Fruit fly (Drosophila melanogaster) ovary, adult (tissue): ENCODE measurements around the gene CG18789.
"Not testable (repeated sequence)": the region's sequence is repeated elsewhere in the genome, so short reads cannot be mapped to it uniquely, and the experiment has no call there.

Source experiments
- CG17801 ChIP-seq: fragments of 200-800 bp; optimal IDR thresholded peaks from 2 replicates; lab custom pipeline; 2019; ENCODE audit warnings: missing biosample characterization, mild to moderate bottlenecking, missing genetic modification characterization, moderate library complexity; ENCODE audit not compliant: partially characterized antibody

Gene CG18789

DNA sequence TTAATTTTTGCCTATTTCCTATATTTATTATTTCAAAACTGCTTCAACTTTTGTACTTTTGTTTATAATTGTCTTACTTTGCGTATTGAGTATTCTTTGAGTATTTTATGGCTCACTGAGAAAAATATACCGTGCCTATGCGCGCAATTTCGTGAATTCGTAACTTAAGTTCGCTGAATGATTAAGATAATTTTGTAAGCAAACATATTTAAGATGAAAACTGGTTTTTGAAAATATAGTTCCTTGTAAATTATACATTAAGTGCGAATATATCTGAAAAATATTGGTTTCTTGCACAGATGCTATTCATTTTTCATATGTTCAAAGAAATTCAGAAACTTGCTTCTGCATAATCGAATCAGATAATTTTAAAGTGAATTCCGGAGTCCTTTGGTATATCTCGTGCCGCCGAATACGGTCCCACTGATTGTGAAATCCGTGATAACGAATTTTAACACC is at the start of gene CG18789, which contains the start of gene Qtzl:
TSS of gene CG18789 (minus strand) at position 101 of the 459 bp plus-strand sequence.
TSS of gene Qtzl (plus strand) at position 409 of the 459 bp plus-strand sequence.
- TF ChIP-seq CG17801, result not testable (repeated sequence)

DNA sequence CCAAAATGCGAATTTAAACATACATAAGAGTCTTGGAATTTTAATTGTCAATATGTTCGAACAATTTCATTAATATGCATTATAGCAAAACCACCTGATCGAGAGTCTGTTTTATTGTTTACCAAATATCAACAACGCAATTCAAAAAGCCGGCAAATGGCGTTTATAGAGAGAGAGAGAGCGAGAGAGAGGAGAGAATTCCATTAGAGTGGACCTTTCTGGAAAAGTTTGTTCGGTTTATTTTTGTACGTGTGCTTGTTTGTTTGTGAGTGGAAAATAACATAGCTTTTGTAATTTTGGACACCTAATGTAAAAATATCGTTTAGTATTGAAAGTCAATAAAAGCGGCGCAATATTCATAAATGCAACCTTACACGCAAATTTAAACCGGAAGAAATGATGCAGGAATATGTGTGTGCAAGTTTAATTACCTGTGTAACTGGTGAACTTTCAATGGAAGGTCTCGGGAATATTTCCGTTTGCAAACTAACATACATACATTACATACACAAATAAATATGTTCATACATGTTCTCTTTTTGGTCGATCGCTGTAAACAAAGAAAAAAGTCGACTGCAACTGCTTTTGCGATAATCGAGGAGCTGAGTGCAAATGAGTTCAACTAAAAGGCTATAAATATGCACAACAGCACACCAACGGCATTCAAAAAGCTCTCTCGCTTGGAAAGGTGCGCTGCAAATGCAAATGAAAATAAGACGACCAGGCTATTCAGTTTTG is 49.5 kb upstream of the CG18789 start, which contains the start of gene CG6785:
TSS of gene CG6785 (minus strand) at position 588 of the 738 bp plus-strand sequence.
- TF ChIP-seq CG17801, result peak; percentile 88

DNA sequence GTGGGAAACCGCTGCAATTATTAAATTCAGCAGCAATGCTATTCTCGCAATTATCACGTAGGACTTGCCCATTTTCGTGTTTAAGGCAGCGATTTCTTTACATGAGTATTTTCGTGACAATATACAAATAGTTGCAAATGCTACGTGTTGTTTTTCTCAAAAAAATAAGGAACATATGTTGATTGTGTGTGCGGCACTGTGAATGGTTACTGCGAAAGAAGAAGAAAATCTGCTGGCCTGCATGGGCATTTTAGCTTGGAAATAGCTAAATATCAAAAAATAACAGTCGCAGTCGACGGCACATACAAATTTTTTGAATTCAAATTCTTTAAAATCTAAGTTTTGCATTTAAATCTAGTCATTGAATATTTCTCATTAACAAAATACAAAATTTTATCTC is 45.3 kb upstream of the CG18789 start, which contains the start of gene CG6766:
TSS of gene CG6766 (minus strand) at position 180 of the 400 bp plus-strand sequence.
- peak; percentile 32 for TF ChIP-seq CG17801

DNA sequence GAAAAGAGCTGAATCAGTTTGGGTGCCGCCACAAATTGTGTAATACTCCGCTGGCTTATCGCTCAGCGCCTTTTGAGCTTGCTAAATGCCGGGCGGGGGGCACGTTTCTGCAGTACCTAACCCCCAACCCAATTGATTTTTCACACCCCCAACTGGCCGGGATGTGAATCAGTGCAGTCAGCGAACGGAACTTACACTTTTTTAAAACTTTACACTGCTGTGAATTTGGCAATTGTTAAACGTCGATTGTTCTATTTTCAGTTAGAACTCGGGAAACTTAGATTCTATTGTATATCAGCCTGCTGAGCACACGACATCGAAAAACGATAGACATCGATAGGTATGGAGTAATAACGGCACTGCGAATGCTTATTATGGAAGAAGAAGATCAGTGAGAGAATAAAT is 42.9 kb upstream of the CG18789 start, which contains the start of gene Tom70:
TSS of gene Tom70 (minus strand) at position 335 of the 405 bp plus-strand sequence.
- peak; percentile 30 for TF ChIP-seq CG17801

DNA sequence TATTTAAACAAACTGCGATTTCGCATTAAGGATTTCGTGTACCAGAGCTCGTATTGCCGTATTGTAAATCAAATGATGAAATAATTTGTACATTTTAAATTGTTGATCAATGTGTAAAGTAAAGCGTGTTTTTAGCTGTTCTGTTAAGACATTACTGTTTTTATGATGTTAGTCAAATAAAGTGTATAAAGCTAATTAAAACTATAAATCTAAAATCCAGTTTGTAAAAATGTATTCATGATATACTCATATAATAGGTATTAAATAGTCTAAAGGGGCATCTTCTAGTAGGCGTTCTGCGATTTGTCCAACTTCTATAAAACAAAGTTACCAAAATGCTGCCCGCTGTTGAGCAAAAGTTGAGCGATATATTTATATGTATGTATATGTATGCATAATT is 38.7 kb upstream of the CG18789 start, which contains the start of gene CG18788:
TSS of gene CG18788 (plus strand) at position 301 of the 400 bp plus-strand sequence.
- no peak for TF ChIP-seq CG17801

DNA sequence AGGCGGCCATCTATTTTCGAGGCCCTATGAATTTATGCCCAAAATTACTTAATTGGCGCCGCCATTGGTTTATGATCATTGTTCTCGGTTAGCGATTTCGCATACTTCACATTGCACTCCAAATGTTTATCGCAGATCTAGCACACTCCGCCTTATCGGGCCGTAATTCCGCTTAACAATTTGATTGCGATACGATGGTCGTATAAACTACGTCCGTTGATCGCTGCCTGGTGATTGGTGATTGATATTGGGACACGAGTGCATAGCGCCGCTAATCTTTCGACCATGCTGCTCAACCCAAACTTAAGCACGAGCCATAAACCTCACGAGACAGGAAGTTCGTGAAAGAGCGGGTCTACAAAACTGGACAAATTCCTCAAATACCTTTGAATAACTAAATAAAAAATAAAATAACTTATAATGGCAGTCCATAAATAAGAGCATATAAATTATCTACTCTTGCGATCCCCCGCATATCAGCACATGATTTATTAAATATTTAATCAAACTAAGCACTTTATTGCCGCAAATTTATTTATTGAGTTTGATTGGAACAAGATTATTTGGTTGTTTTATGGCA is 35.4 kb upstream of the CG18789 start:
- no peak for TF ChIP-seq CG17801

DNA sequence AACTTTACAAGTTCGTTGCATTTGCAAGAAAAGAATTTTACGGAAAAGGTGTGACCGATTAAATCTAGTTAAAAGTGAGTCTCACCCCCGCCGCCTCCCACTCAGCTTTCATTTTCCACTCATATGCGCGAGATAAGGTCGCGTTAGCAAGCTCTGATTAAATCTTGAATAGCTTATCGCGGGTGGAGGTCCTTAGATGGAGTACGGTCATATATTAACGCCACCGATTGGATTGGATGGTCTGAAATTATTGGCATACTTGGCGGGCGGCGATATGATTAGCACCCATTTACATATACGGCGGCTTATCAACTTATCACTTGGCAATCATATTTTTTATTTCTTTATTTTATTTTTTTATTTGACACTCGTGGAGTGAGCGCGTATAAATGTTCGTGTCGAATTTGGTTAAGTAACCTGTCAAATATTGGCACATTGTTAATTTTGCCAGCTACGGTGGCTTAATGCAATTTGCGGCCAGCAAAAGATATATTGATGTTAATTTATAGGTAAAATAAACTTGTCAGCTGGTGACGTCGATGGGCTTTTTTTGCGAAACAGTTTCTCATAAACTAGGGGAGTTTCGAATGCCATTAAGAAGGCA is 34.5 kb upstream of the CG18789 start:
- no peak for TF ChIP-seq CG17801

DNA sequence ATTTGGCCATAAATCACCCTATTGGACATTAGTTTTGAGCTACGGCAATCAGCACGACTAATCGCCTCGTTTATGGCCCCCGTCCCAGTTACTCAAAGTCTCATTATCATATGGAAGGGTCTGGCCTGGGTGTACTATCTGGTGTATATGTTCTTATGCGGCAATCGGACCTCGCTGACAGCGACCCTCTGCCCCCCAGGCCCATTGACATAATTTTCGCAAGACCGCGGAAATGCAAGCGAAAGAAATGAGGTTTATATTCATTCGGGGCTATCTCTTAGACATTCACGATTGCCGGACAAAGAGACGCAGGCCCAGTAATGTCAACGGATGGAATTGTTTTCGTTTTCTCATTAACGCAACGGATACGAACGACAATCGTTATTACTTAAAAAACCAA is 33.6 kb upstream of the CG18789 start:
- no peak for TF ChIP-seq CG17801

DNA sequence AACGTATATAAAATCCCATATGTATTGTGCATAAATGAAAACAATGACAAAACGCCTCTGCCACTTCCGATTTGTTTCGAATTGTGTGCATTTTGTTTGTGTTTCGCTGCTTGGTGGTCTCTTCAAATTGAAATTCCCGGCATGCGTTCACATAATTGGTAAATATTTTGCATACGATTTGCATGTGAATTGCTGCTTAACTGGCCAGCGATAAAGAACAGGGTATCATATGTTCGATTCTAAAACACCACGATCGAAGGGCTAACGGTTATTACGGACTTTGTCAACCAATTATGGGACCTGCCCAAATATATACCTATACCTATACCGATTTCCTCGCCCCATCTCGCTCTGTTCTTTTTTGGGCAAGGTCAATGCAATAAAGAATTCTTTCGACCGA is 32.9 kb upstream of the CG18789 start:
- no peak for TF ChIP-seq CG17801

DNA sequence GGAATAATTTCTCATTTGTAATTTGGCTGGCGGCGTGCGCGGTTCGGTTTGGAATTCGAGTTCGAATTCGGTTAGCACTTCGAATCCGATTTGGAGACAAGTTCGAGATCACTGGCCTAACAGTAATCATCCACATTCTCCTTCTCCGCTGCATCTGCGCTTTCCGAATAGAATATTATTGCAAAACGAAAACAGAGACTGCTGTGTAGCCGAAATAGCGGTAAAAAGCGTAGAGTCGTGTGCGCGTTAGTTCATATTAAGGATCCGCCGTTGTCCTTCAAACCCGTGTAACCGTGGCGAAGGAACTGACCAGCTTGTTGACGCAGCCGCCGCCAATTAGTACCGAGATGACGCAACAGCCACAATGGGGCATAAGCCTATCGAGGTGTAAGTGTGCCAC is 32.2 kb upstream of the CG18789 start, which contains the start of gene dmGlut:
TSS of gene dmGlut (plus strand) at position 4 of the 400 bp plus-strand sequence.
- no peak for TF ChIP-seq CG17801

DNA sequence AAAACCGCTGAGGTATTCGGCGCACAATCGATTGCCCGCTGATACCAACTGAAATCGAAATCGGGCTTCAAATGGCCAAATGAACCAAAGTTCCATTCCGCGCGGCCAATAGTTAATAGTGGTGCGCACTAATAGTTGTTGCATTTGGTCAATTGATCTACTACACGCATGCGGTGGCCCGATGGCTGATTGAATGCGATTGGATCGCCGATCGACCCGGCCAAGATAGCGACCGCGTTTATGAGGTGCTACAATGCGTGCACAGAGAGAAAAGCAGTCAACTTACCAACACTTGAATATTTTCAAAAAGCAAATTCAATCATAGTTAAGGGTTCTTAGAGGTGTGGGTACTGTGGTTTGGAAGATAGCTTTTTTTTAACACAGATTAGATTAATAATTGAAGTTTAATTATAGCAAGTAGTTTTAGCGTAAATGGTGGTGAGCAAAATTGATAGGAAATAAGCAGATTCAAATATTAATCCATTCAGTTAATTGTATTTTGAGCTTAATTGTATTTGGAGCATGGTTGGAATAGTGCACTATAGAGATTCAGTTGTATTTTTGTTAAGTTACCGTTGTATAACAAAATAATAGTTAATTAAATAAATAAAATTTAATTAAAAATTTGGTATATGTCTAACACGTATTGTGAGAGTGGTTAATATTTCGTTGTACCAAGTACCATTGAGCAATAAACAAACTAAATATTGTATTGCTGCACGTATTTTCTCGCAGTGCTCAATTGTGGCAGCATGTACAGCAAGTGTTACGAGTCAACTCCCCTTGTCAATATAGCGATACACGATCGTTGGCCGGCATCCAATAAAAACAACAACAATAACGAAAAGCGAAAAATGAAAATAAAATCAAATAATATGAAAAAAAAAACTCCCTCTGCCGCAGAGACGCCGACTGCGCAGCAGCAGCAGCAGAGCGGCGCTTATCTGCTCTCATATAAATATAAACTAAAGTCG is 31.5 kb upstream of the CG18789 start:
- peak; percentile 39 for TF ChIP-seq CG17801

DNA sequence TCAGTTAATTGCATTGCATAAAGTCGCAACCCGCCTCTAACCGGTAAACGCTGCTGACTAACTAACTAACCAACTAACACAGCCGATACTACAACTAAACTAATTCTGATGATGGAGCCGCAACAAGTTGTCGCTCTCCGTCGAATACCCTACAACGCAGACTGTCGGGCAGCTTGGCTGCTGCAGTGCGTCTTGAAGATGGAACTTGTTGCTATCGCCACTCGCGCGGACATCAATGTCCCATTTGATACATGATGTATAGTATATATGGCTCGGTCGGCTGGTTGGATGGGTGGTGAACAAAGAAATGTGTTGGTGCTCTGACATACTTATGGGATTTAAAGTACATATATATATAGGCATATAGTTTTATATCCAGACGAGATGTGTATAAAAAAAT is 30.3 kb upstream of the CG18789 start:
- no peak for TF ChIP-seq CG17801

DNA sequence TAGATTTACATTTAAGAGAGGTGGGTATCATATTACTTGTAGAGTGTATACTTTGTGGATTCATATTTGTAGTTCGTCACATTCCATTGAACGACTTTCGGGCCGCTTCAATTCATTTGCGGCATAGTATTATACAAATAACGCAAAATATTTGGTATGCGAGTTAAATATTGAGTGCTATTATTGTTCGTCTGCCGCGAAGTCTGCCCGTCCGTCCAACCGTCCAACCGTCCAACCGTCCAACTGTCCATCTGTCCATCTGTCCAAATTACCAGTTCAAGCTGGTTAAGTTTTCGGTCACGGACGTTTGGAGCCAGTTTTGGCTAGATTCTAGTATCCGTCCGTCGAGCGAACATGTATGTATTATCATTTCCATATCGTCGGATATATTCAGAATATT is 28.9 kb upstream of the CG18789 start:
- no peak for TF ChIP-seq CG17801

DNA sequence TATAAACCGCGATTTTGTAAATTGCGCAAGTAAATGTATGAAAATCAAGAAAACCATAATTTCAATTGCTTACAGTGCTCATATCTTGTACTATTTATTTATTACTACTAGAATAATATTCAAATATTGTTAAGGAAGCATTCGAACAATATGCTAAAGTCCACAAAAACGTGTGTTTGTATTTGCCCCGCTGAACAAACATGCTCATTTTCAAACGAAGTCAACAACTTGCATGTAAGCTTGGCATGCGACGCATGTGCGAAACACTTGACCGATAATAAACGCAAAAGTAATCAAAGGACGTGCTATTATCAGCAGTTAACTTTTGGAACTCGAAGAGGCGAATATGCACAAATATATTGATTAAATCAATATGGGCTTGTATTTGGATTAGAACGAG is 26.0 kb upstream of the CG18789 start:
- no peak for TF ChIP-seq CG17801

DNA sequence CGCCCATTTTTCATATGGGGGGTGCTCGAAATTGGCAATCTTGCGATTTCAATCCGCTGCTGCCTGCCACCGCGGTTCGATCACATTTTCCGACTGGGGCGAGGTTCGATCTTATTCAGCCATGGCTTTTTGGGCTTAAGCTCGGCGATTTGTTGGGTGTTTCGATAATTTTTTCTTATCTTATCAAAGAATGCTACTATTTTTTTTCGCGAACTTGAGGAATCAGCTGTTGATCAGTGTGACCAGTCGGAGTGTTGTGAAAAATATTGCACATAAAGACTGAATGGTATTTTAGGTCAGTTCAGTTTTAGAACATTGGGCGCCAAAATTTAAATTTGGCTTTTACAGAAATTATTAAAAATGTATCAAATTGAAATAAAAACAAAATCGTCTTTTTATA is 25.5 kb upstream of the CG18789 start, which contains the start of gene Wdr81:
TSS of gene Wdr81 (minus strand) at position 226 of the 400 bp plus-strand sequence.
- no peak for TF ChIP-seq CG17801
